Worm (Caenorhabditis elegans): ENCODE measurements around the gene C18E9.5.

DNA sequence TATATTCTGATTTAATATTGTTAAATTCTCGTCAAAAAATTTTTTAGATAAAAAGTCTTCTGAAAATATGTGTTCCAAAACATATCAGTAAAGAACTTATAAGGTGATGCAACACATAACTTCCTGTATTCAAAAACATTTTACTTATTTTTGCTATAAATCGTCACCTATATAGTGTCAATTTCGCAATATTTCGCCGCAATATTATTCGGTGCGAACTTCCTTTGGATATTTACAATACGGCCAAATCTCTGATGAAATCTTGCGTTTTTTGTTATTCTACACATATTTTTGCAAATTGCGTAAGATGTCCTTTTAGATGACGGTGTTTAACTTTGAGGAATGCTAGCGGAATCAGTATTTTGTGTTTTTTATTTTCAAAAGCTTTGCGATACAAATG, 48.3 kb upstream of the C18E9.5 start:
- no peak for TF ChIP-seq dao-5 (tag; optimal IDR thresholded peaks at IDR 0.05)
- TF ChIP-seq him-1 (tag; optimal IDR thresholded peaks at IDR 0.05): no peak
